Worm (Caenorhabditis elegans): ENCODE results near the gene F59A6.13.

The F59A6.13 gene

DNA sequence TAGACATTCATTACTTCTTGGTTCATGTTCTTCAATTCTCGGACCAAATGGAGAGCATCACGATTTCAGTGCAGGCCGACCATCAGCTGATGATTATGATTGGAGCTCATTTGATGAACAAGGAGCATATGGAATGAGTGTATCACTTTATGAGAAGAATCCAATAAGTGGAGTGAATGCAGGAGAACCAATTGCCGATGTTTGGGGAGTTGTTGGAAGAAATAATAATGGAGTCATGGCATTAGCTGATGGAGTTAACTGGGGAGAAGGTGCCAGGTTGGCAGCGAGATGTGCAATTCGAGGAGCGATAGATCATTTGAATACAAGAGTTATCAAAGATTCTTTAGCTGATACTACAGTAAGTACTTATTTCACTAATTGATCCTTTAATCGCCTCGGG is 28.2 kb downstream of the F59A6.13 start:
- TF ChIP-seq ztf-3 (GFP tag; optimal IDR thresholded peaks at IDR 0.05) (no peak), bed-2 (GFP tag; IDR thresholded peaks at IDR 0.05) (no peak), mxl-1 (tag; optimal IDR thresholded peaks at IDR 0.05) (no peak), attf-3 (GFP tag; conservative IDR thresholded peaks at IDR 0.05) (no peak), ztf-28 (GFP tag; IDR thresholded peaks at IDR 0.05) (no peak), sdz-38 (tag; optimal IDR thresholded peaks at IDR 0.05) (no peak)

ce11 chrII:5055129-5055666 is 32.6 kb downstream of the F59A6.13 start, which contains the start of the genes ify-1 and rpl-22:
Gene ify-1 (minus strand): TSS chrII:5055179.
Gene rpl-22 (plus strand): TSS chrII:5055616.
- no peak for TF ChIP-seq nfya-1 (tag; optimal IDR thresholded peaks at IDR 0.05; ENCODE audit: borderline replicate concordance, insufficient read depth)
- TF ChIP-seq F39B2.1 (GFP tag; IDR thresholded peaks at IDR 0.05), result no peak
- no peak for TF ChIP-seq aptf-2 (GFP tag; conservative IDR thresholded peaks at IDR 0.05)
- no peak for TF ChIP-seq repo-1 (tag; optimal IDR thresholded peaks at IDR 0.05)
- TF ChIP-seq ceh-79 (tag; optimal IDR thresholded peaks at IDR 0.05), result no peak
- TF ChIP-seq tlf-1 (GFP tag; optimal IDR thresholded peaks at IDR 0.05), result peak; percentile 85
- TF ChIP-seq dox-1 (GFP tag; IDR thresholded peaks at IDR 0.05), result peak; percentile 88
- TF ChIP-seq pha-4 (tag; optimal IDR thresholded peaks at IDR 0.05), result peak; percentile 54
- TF ChIP-seq rcor-1 (GFP tag; IDR thresholded peaks at IDR 0.05), result peak; percentile 89
- TF ChIP-seq ceh-40 (GFP tag; IDR thresholded peaks at IDR 0.05), result no peak
- no peak for TF ChIP-seq C06A6.2 (GFP tag; conservative IDR thresholded peaks at IDR 0.05)
- TF ChIP-seq Y56A3A.18 (GFP tag; IDR thresholded peaks at IDR 0.05), result peak; percentile 67; the same call in 1 of the 2 replicates
- peak; percentile 83 for TF ChIP-seq D2030.7 (GFP tag; IDR thresholded peaks at IDR 0.05)
- TF ChIP-seq bed-2 (GFP tag; IDR thresholded peaks at IDR 0.05), result no peak
- TF ChIP-seq mcd-1 (GFP tag; IDR thresholded peaks at IDR 0.05), result peak; percentile 98
- peak; percentile 36 for TF ChIP-seq nhr-80 (tag; optimal IDR thresholded peaks at IDR 0.05)
- TF ChIP-seq hmg-1.2 (GFP tag; IDR thresholded peaks at IDR 0.05), result peak; percentile 71
- peak; percentile 92 for TF ChIP-seq ceh-27 (GFP tag; optimal IDR thresholded peaks at IDR 0.05)
- TF ChIP-seq T26A5.8 (tag; optimal IDR thresholded peaks at IDR 0.05), result no peak
- TF ChIP-seq dpff-1 (tag; optimal IDR thresholded peaks at IDR 0.05), result no peak
- TF ChIP-seq ztf-6 (GFP tag; IDR thresholded peaks at IDR 0.05), result no peak
- TF ChIP-seq tbp1 (GFP tag; optimal IDR thresholded peaks at IDR 0.05), result peak; percentile 73
- TF ChIP-seq ztf-18 (tag; optimal IDR thresholded peaks at IDR 0.05), result peak; percentile 63
- TF ChIP-seq ceh-58 (GFP tag; IDR thresholded peaks at IDR 0.05), result no peak
- TF ChIP-seq cebp-1 (GFP tag; IDR thresholded peaks at IDR 0.05), result no peak
- peak; percentile 76 for TF ChIP-seq cebp-1 (tag; optimal IDR thresholded peaks at IDR 0.05)
- TF ChIP-seq ZK185.1 (tag; optimal IDR thresholded peaks at IDR 0.05; ENCODE audit: poor library complexity, severe bottlenecking), result peak; percentile 90
- no peak for TF ChIP-seq unc-130 (GFP tag; optimal IDR thresholded peaks at IDR 0.05)
- TF ChIP-seq nhr-90 (tag; optimal IDR thresholded peaks at IDR 0.05), result no peak
- peak; percentile 94 for TF ChIP-seq madf-6 (GFP tag; IDR thresholded peaks at IDR 0.05)
- peak; percentile 75 for TF ChIP-seq ekl-4 (GFP tag; IDR thresholded peaks at IDR 0.05)
- no peak for TF ChIP-seq Y67H2A.10 (GFP tag; conservative IDR thresholded peaks at IDR 0.05)
- TF ChIP-seq lin-40 (tag; optimal IDR thresholded peaks at IDR 0.05), result peak; percentile 79
- TF ChIP-seq ccch-3 (GFP tag; optimal IDR thresholded peaks at IDR 0.05), result no peak
- TF ChIP-seq ztf-22 (GFP tag; optimal IDR thresholded peaks at IDR 0.05), result no peak
- TF ChIP-seq F23B12.7 (tag; optimal IDR thresholded peaks at IDR 0.05; ENCODE audit: insufficient read depth), result peak; percentile 79
- TF ChIP-seq ztf-25 (GFP tag; IDR thresholded peaks at IDR 0.05), result no peak
- TF ChIP-seq F57A8.1 (GFP tag; optimal IDR thresholded peaks at IDR 0.05), result no peak
- no peak for TF ChIP-seq him-1 (tag; optimal IDR thresholded peaks at IDR 0.05)
- no peak for TF ChIP-seq gei-17 (GFP tag; optimal IDR thresholded peaks at IDR 0.05)
- TF ChIP-seq B0261.1 (tag; optimal IDR thresholded peaks at IDR 0.05), result peak; percentile 34
- no peak for TF ChIP-seq chd-7 (tag; optimal IDR thresholded peaks at IDR 0.05)
- no peak for TF ChIP-seq nhr-179 (tag; optimal IDR thresholded peaks at IDR 0.05)
